Fruit fly (Drosophila melanogaster) whole organism, embryonic: ENCODE results near the gene QIL1.

Source experiments
- Aef1 ChIP-seq: fragments of 200-800 bp; sonication (Bioruptor generic); IDR thresholded peaks from 3 replicates; pipeline ENCODE4 v1.3.6; 2022; ENCODE audit warnings: missing biosample characterization, missing genetic modification characterization
- Atf-2 ChIP-seq: fragments of 200-800 bp; sonication (Bioruptor generic); optimal IDR thresholded peaks from 2 replicates; lab custom pipeline; 2016; ENCODE audit warnings: missing biosample characterization, missing genetic modification characterization
- Blimp-1 ChIP-seq: fragments of 200-800 bp; sonication (Bioruptor generic); optimal IDR thresholded peaks from 3 replicates; lab custom pipeline; 2018; ENCODE audit warnings: missing biosample characterization, missing genetic modification characterization, mild to moderate bottlenecking, moderate library complexity, missing genetic modification reagents
- BtbVII ChIP-seq: fragments of 200-800 bp; sonication (Bioruptor generic); optimal IDR thresholded peaks from 3 replicates; lab custom pipeline; 2017; ENCODE audit warnings: missing biosample characterization, mild to moderate bottlenecking, missing genetic modification characterization
- Bteb2 ChIP-seq: fragments of 200-800 bp; sonication (Bioruptor generic); optimal IDR thresholded peaks from 2 replicates; lab custom pipeline; 2016; ENCODE audit warnings: missing biosample characterization, missing genetic modification characterization
- CG10321 ChIP-seq: fragments of 200-800 bp; sonication (Bioruptor generic); IDR thresholded peaks from 2 replicates; pipeline ENCODE4 v1.3.6; 2022; ENCODE audit warnings: missing biosample characterization, missing genetic modification characterization
- CG10654 ChIP-seq: fragments of 200-800 bp; sonication (Bioruptor generic); optimal IDR thresholded peaks from 2 replicates; lab custom pipeline; 2016; ENCODE audit warnings: missing biosample characterization, missing genetic modification characterization
- CG11093 ChIP-seq: fragments of 200-800 bp; sonication (Bioruptor generic); IDR thresholded peaks from 3 replicates; pipeline ENCODE4 v1.3.6; 2022; ENCODE audit warnings: missing biosample characterization, missing genetic modification characterization
- CG12769 ChIP-seq: fragments of 200-800 bp; sonication (Bioruptor generic); optimal IDR thresholded peaks from 2 replicates; lab custom pipeline; 2019; ENCODE audit warnings: missing biosample characterization, mild to moderate bottlenecking, missing genetic modification characterization, moderate library complexity
- CG13123 ChIP-seq: fragments of 200-800 bp; sonication (Bioruptor generic); optimal IDR thresholded peaks from 2 replicates; lab custom pipeline; 2016; ENCODE audit warnings: missing biosample characterization, missing genetic modification characterization
- CG14441 ChIP-seq: fragments of 200-800 bp; sonication (Bioruptor generic); IDR thresholded peaks from 2 replicates; pipeline ENCODE4 v1.3.6; 2022; ENCODE audit warnings: missing biosample characterization, missing genetic modification characterization
- CG1832 ChIP-seq: fragments of 200-800 bp; sonication (Bioruptor generic); optimal IDR thresholded peaks from 2 replicates; lab custom pipeline; 2017; ENCODE audit warnings: missing biosample characterization, mild to moderate bottlenecking, missing genetic modification characterization, inconsistent platforms
- CG2712 ChIP-seq: fragments of 200-800 bp; optimal IDR thresholded peaks from 3 replicates; lab custom pipeline; 2019; ENCODE audit warnings: missing biosample characterization, mild to moderate bottlenecking, missing genetic modification characterization, moderate library complexity
- CG2875 ChIP-seq: fragments of 200-800 bp; sonication (Bioruptor generic); optimal IDR thresholded peaks from 2 replicates; lab custom pipeline; 2017; ENCODE audit warnings: missing biosample characterization, mild to moderate bottlenecking, missing genetic modification characterization, missing genetic modification reagents
- CG3281 ChIP-seq: fragments of 200-800 bp; sonication (Bioruptor generic); optimal IDR thresholded peaks from 3 replicates; lab custom pipeline; 2017; ENCODE audit warnings: missing biosample characterization, mild to moderate bottlenecking, missing genetic modification characterization
- CG3838 ChIP-seq: fragments of 200-800 bp; sonication (Bioruptor generic); optimal IDR thresholded peaks from 3 replicates; lab custom pipeline; 2016; ENCODE audit warnings: missing biosample characterization, missing genetic modification characterization
- CG5245 ChIP-seq: fragments of 200-800 bp; sonication (Bioruptor generic); optimal IDR thresholded peaks from 3 replicates; lab custom pipeline; 2016; ENCODE audit warnings: missing biosample characterization, missing genetic modification characterization
- CG6765 ChIP-seq: fragments of 200-800 bp; sonication (Bioruptor generic); optimal IDR thresholded peaks from 3 replicates; lab custom pipeline; 2017; ENCODE audit warnings: missing biosample characterization, mild to moderate bottlenecking, missing genetic modification characterization
- CG6813 ChIP-seq: fragments of 200-800 bp; sonication (Bioruptor generic); optimal IDR thresholded peaks from 2 replicates; lab custom pipeline; 2017; ENCODE audit warnings: missing biosample characterization, missing genetic modification characterization, mild to moderate bottlenecking, moderate library complexity, missing genetic modification reagents
- CG7745 ChIP-seq: fragments of 200-800 bp; sonication (Bioruptor generic); optimal IDR thresholded peaks from 2 replicates; lab custom pipeline; 2018; ENCODE audit warnings: missing biosample characterization, mild to moderate bottlenecking, missing genetic modification characterization, moderate library complexity
- Camta ChIP-seq: fragments of 200-800 bp; sonication (Bioruptor generic); optimal IDR thresholded peaks from 2 replicates; lab custom pipeline; 2016; ENCODE audit warnings: missing biosample characterization, missing genetic modification characterization
- CkIIα-i1 ChIP-seq: fragments of 200-800 bp; sonication (Bioruptor generic); IDR thresholded peaks from 2 replicates; pipeline ENCODE4 v1.3.6; 2022; ENCODE audit warnings: missing biosample characterization, missing genetic modification characterization
- CoRest ChIP-seq: fragments of 200-800 bp; sonication (Bioruptor generic); optimal IDR thresholded peaks from 3 replicates; lab custom pipeline; 2018; ENCODE audit warnings: missing biosample characterization, mild to moderate bottlenecking, missing genetic modification characterization, moderate library complexity
- Gug ChIP-seq: fragments of 200-800 bp; sonication (Bioruptor generic); IDR thresholded peaks from 4 replicates; pipeline ENCODE4 v1.3.6; 2022; ENCODE audit warnings: missing biosample characterization, missing genetic modification characterization
- HmgZ ChIP-seq: fragments of 200-800 bp; sonication (Bioruptor generic); optimal IDR thresholded peaks from 2 replicates; lab custom pipeline; 2018; ENCODE audit warnings: missing biosample characterization, mild to moderate bottlenecking, missing genetic modification characterization
- Hmr ChIP-seq: fragments of 200-800 bp; sonication (Bioruptor generic); optimal IDR thresholded peaks from 3 replicates; lab custom pipeline; 2017; ENCODE audit warnings: mild to moderate bottlenecking, missing biosample characterization, missing genetic modification reagents, missing genetic modification characterization
- Lim3 ChIP-seq: fragments of 200-800 bp; sonication (Bioruptor generic); IDR thresholded peaks from 2 replicates; pipeline ENCODE4 v1.3.6; 2022; ENCODE audit warnings: missing biosample characterization, missing genetic modification characterization
- Mrtf ChIP-seq: fragments of 200-800 bp; sonication (Bioruptor generic); IDR thresholded peaks from 3 replicates; pipeline ENCODE4 v1.3.6; 2022; ENCODE audit warnings: missing biosample characterization, missing genetic modification characterization
- PHDP ChIP-seq: fragments of 200-800 bp; sonication (Bioruptor generic); optimal IDR thresholded peaks from 3 replicates; lab custom pipeline; 2018; ENCODE audit warnings: missing biosample characterization, mild to moderate bottlenecking, missing genetic modification characterization, moderate library complexity
- Ravus ChIP-seq: fragments of 200-800 bp; sonication (Bioruptor generic); IDR thresholded peaks from 2 replicates; pipeline ENCODE4 v1.3.6; 2022; ENCODE audit warnings: missing biosample characterization, missing genetic modification characterization
- Scr ChIP-seq: fragments of 200-800 bp; sonication (Bioruptor generic); IDR thresholded peaks from 2 replicates; pipeline ENCODE4 v1.3.6; 2022; ENCODE audit warnings: missing biosample characterization, missing genetic modification characterization; ENCODE audit not compliant: partially characterized antibody
- Side ChIP-seq: fragments of 200-800 bp; sonication (Bioruptor generic); optimal IDR thresholded peaks from 2 replicates; lab custom pipeline; 2016; ENCODE audit warnings: missing biosample characterization, missing genetic modification characterization
- Sin3A ChIP-seq: fragments of >200 bp; optimal IDR thresholded peaks from 2 replicates; lab custom pipeline; 2018
- Tbp ChIP-seq: fragments of >200 bp; optimal IDR thresholded peaks from 2 replicates; lab custom pipeline; 2018; ENCODE audit warnings: missing biosample characterization, missing genetic modification characterization
- ato ChIP-seq: fragments of 200-800 bp; sonication (Bioruptor generic); IDR thresholded peaks from 2 replicates; pipeline ENCODE4 v1.3.6; 2022; ENCODE audit warnings: missing biosample characterization, missing genetic modification characterization; ENCODE audit not compliant: partially characterized antibody
- cad ChIP-seq: fragments of >200 bp; optimal IDR thresholded peaks from 2 replicates; lab custom pipeline; 2017; ENCODE audit warnings: missing biosample characterization, missing genetic modification characterization
- chif ChIP-seq, 2 experiments: fragments of 200-800 bp; sonication (Bioruptor generic); optimal IDR thresholded peaks; 3 replicates each; lab custom pipeline; 2016; ENCODE audit warnings: missing biosample characterization in 2 of 2, missing genetic modification characterization in 2 of 2
- crc ChIP-seq: fragments of 200-800 bp; sonication (Bioruptor generic); optimal IDR thresholded peaks from 2 replicates; lab custom pipeline; 2016; ENCODE audit warnings: missing biosample characterization, missing genetic modification characterization
- da ChIP-seq: fragments of 200-800 bp; sonication (Bioruptor generic); optimal IDR thresholded peaks from 2 replicates; lab custom pipeline; 2016; ENCODE audit warnings: missing biosample characterization, missing genetic modification characterization
- disco-r ChIP-seq: fragments of 200-800 bp; sonication (Bioruptor generic); optimal IDR thresholded peaks from 2 replicates; lab custom pipeline; 2016; ENCODE audit warnings: missing biosample characterization, missing genetic modification characterization
- dpn ChIP-seq, 2 experiments: fragments of 200-800 bp; sonication (Bioruptor generic); optimal IDR thresholded peaks; 3 replicates each; lab custom pipeline; 2016; ENCODE audit warnings: missing biosample characterization in 2 of 2, missing genetic modification characterization in 2 of 2
- en ChIP-seq: fragments of 200-800 bp; sonication (Bioruptor generic); optimal IDR thresholded peaks from 2 replicates; lab custom pipeline; 2016; ENCODE audit warnings: missing biosample characterization, missing genetic modification characterization
- gcm ChIP-seq: fragments of 200-800 bp; sonication (Bioruptor generic); optimal IDR thresholded peaks from 2 replicates; lab custom pipeline; 2019; ENCODE audit warnings: missing biosample characterization, mild to moderate bottlenecking, missing genetic modification characterization, moderate library complexity
- gcm2 ChIP-seq: fragments of 200-800 bp; sonication (Bioruptor generic); optimal IDR thresholded peaks from 2 replicates; lab custom pipeline; 2016; ENCODE audit warnings: missing biosample characterization, missing genetic modification characterization
- gro ChIP-seq: fragments of 200-800 bp; sonication (Bioruptor generic); optimal IDR thresholded peaks from 2 replicates; lab custom pipeline; 2016; ENCODE audit warnings: missing biosample characterization, missing genetic modification characterization
- jigr1 ChIP-seq: fragments of 200-800 bp; sonication (Bioruptor generic); IDR thresholded peaks from 3 replicates; pipeline ENCODE4 v1.3.6; 2022; ENCODE audit warnings: missing biosample characterization, missing genetic modification characterization
- kni ChIP-seq: fragments of 200-800 bp; sonication (Bioruptor generic); optimal IDR thresholded peaks from 3 replicates; lab custom pipeline; 2017; ENCODE audit warnings: mild to moderate bottlenecking, missing biosample characterization, missing genetic modification reagents, missing genetic modification characterization
- lilli ChIP-seq: fragments of 200-800 bp; sonication (Bioruptor generic); optimal IDR thresholded peaks from 3 replicates; lab custom pipeline; 2016; ENCODE audit warnings: missing biosample characterization, missing genetic modification characterization
- sens-2 ChIP-seq: fragments of 200-800 bp; sonication (Bioruptor generic); IDR thresholded peaks from 2 replicates; pipeline ENCODE4 v1.3.6; 2022; ENCODE audit warnings: missing biosample characterization, missing genetic modification characterization
- sr ChIP-seq: fragments of 200-800 bp; sonication (Bioruptor generic); IDR thresholded peaks from 3 replicates; pipeline ENCODE4 v1.3.6; 2022; ENCODE audit warnings: missing biosample characterization, missing genetic modification characterization
- ttk ChIP-seq: fragments of 200-800 bp; sonication (Bioruptor generic); IDR thresholded peaks from 2 replicates; pipeline ENCODE4 v2.1.2; 2022; ENCODE audit warnings: missing biosample characterization, missing genetic modification characterization
- tx ChIP-seq: fragments of 200-800 bp; sonication (Bioruptor generic); optimal IDR thresholded peaks from 2 replicates; lab custom pipeline; 2016; ENCODE audit warnings: missing biosample characterization, missing genetic modification characterization

QIL1 gene

DNA sequence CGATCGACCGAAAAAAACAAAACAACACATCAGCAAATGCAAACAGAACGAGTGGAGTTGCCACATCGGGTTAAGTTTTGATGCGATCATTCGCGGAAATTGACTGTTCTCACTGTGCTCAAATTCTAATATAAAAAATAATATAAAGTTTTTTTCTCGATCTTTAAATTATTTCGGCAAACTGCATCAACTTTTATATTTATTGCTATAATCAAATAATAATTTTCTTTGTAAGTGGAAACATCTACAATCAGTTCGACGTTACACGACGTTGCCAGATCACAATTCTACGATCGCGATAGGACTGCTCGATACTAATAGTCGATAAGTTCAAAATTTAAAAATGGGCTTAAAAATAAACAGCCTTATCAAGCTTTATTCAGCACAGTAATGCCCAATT lies 37.0 kb upstream of the QIL1 start, which contains the start of gene Gorab (continued):
- TF ChIP-seq gcm2 (GFP tag; lab: Kevin White, UChicago) (peak; percentile 45), cad (GFP tag; lab: Kevin White, UChicago) (no peak), sens-2 (peak; percentile 76), CG2712 (tag; lab: Kevin White, UChicago) (peak; percentile 95), CG3281 (GFP tag; lab: Kevin White, UChicago) (peak; percentile 67), CoRest (tag; lab: Kevin White, UChicago) (peak; percentile 91), Lim3 (GFP tag; lab: Robert Waterston, UW) (peak; percentile 88), CG7745 (no peak), CG6813 (no peak), CG3838 (GFP tag; lab: Kevin White, UChicago) (peak; percentile 56), lilli (GFP tag; lab: Kevin White, UChicago) (peak; percentile 92), chif (GFP tag; optimal IDR thresholded peaks at IDR 0.05; lab: Kevin White, UChicago) (peak; percentile 62 to 79), Bteb2 (GFP tag; lab: Kevin White, UChicago) (peak; percentile 84), disco-r (GFP tag; lab: Kevin White, UChicago) (no peak), Blimp-1 (GFP tag; lab: Kevin White, UChicago) (peak; percentile 80), CG11093 (GFP tag; lab: Robert Waterston, UW) (peak; percentile 92), gro (GFP tag; lab: Kevin White, UChicago) (peak; percentile 72), Atf-2 (peak; percentile 77), CG1832 (GFP tag; lab: Kevin White, UChicago) (no peak), CG6765 (GFP tag; lab: Kevin White, UChicago) (no peak), ato (no peak), BtbVII (peak; percentile 55), gcm (GFP tag; lab: Kevin White, UChicago) (peak; percentile 32), ttk (GFP tag; lab: Robert Waterston, UW) (peak; percentile 95), CG2875 (GFP tag; lab: Kevin White, UChicago) (peak; percentile 4), Mrtf (GFP tag; lab: Robert Waterston, UW) (peak; percentile 93), Ravus (GFP tag; lab: Robert Waterston, UW) (peak; percentile 79), CG14441 (peak; percentile 97), crc (GFP tag; lab: Kevin White, UChicago) (no peak), en (no peak), CG13123 (GFP tag; lab: Kevin White, UChicago) (peak; percentile 85), Tbp (GFP tag; lab: Kevin White, UChicago) (no peak), CG10654 (peak; percentile 88), Gug (GFP tag; lab: Robert Waterston, UW) (peak; percentile 92), HmgZ (tag; lab: Kevin White, UChicago) (peak; percentile 81), jigr1 (peak; percentile 89), PHDP (tag; lab: Kevin White, UChicago) (peak; percentile 84), Hmr (GFP tag; lab: Kevin White, UChicago) (peak; percentile 67), Camta (peak; percentile 75), da (GFP tag; lab: Kevin White, UChicago) (peak; percentile 39), CG12769 (tag; lab: Kevin White, UChicago) (no peak), Aef1 (GFP tag; lab: Robert Waterston, UW) (peak; percentile 97), Scr (GFP tag; lab: Robert Waterston, UW) (peak; percentile 57), tx (GFP tag; lab: Kevin White, UChicago) (peak; percentile 80), dpn (GFP tag; optimal IDR thresholded peaks at IDR 0.05; lab: Kevin White, UChicago) (peak; percentile 83 to 93), CG5245 (GFP tag; lab: Kevin White, UChicago) (peak; percentile 74), Side (GFP tag; lab: Kevin White, UChicago) (no peak), kni (GFP tag; lab: Kevin White, UChicago) (peak; percentile 5), sr (GFP tag; lab: Robert Waterston, UW) (peak; percentile 30; the same call in 1 of the 3 replicates), Sin3A (lab: Kevin White, UChicago) (peak; percentile 46), CkIIα-i1 (GFP tag; lab: Robert Waterston, UW) (no peak), CG10321 (GFP tag; lab: Robert Waterston, UW) (peak; percentile 52; the same call in 1 of the 2 replicates)
